Fruit fly (Drosophila melanogaster) whole organism, embryonic: ENCODE measurements around the gene CG6766.

Source experiments
- Aef1 ChIP-seq: fragments of 200-800 bp; sonication (Bioruptor generic); IDR thresholded peaks from 3 replicates; pipeline ENCODE4 v1.3.6; 2022; ENCODE audit warnings: missing biosample characterization, missing genetic modification characterization
- Atf3 ChIP-seq: fragments of 200-800 bp; sonication (Bioruptor generic); optimal IDR thresholded peaks from 3 replicates; lab custom pipeline; 2016; ENCODE audit warnings: missing biosample characterization, missing genetic modification characterization
- Awh ChIP-seq: fragments of 200-800 bp; sonication (Bioruptor generic); IDR thresholded peaks from 2 replicates; pipeline ENCODE4, ENCODE4 v1.3.6; 2022; ENCODE audit warnings: missing biosample characterization, missing genetic modification characterization
- Bgb ChIP-seq: fragments of 200-800 bp; sonication (Bioruptor generic); IDR thresholded peaks from 2 replicates; pipeline ENCODE4 v1.3.6; 2022; ENCODE audit warnings: missing biosample characterization, missing genetic modification characterization; ENCODE audit not compliant: partially characterized antibody
- CG11456 ChIP-seq: fragments of 200-800 bp; sonication (Bioruptor generic); IDR thresholded peaks from 3 replicates; pipeline ENCODE4 v1.3.6; 2022; ENCODE audit warnings: missing biosample characterization, missing genetic modification characterization
- CG12299 ChIP-seq: fragments of 200-800 bp; sonication (Bioruptor generic); optimal IDR thresholded peaks from 2 replicates; lab custom pipeline; 2018; ENCODE audit warnings: missing biosample characterization, mild to moderate bottlenecking, missing genetic modification characterization
- CG14710 ChIP-seq: fragments of 200-800 bp; sonication (Bioruptor generic); optimal IDR thresholded peaks from 3 replicates; lab custom pipeline; 2019; ENCODE audit warnings: missing biosample characterization, mild to moderate bottlenecking, missing genetic modification characterization, moderate library complexity
- CG17328 ChIP-seq: fragments of 200-800 bp; sonication (Bioruptor generic); IDR thresholded peaks from 2 replicates; pipeline ENCODE4 v1.3.6; 2022; ENCODE audit warnings: missing biosample characterization, missing genetic modification characterization
- CG18011 ChIP-seq: fragments of 200-800 bp; sonication (Bioruptor generic); optimal IDR thresholded peaks from 2 replicates; lab custom pipeline; 2017; ENCODE audit warnings: missing biosample characterization, missing genetic modification characterization, mild to moderate bottlenecking, moderate library complexity, missing genotype
- CG18476 ChIP-seq: fragments of 200-800 bp; sonication (Bioruptor generic); optimal IDR thresholded peaks from 2 replicates; lab custom pipeline; 2016; ENCODE audit warnings: missing biosample characterization, mild to moderate bottlenecking, missing genetic modification characterization
- CG2116 ChIP-seq: fragments of 200-800 bp; sonication (Bioruptor generic); optimal IDR thresholded peaks from 3 replicates; lab custom pipeline; 2018; ENCODE audit warnings: missing biosample characterization, mild to moderate bottlenecking, missing genetic modification characterization
- CG31224 ChIP-seq: fragments of 200-800 bp; sonication (Bioruptor generic); IDR thresholded peaks from 2 replicates; pipeline ENCODE4 v1.3.6; 2022; ENCODE audit warnings: missing biosample characterization, missing genetic modification characterization
- CG34224 ChIP-seq: fragments of 200-800 bp; sonication (Bioruptor generic); IDR thresholded peaks from 3 replicates; pipeline ENCODE4 v1.3.6; 2022; ENCODE audit warnings: missing biosample characterization, missing genetic modification characterization; ENCODE audit not compliant: partially characterized antibody
- CG3995 ChIP-seq: fragments of 200-800 bp; sonication (Bioruptor generic); optimal IDR thresholded peaks from 3 replicates; lab custom pipeline; 2016; ENCODE audit warnings: missing biosample characterization, missing genetic modification characterization
- CG5245 ChIP-seq: fragments of 200-800 bp; sonication (Bioruptor generic); optimal IDR thresholded peaks from 3 replicates; lab custom pipeline; 2016; ENCODE audit warnings: missing biosample characterization, missing genetic modification characterization
- CG5953 ChIP-seq: fragments of 200-800 bp; sonication (Bioruptor generic); IDR thresholded peaks from 2 replicates; pipeline ENCODE4 v1.3.6; 2022; ENCODE audit warnings: missing biosample characterization, missing genetic modification characterization
- CG6272 ChIP-seq: fragments of 200-800 bp; sonication (Bioruptor generic); IDR thresholded peaks from 2 replicates; pipeline ENCODE4 v1.3.6; 2022; ENCODE audit warnings: missing biosample characterization, missing genetic modification characterization
- CG8765 ChIP-seq: fragments of 200-800 bp; sonication (Bioruptor generic); IDR thresholded peaks from 2 replicates; pipeline ENCODE4 v1.3.6; 2022; ENCODE audit warnings: missing biosample characterization, missing genetic modification characterization
- D19A ChIP-seq: fragments of 200-800 bp; optimal IDR thresholded peaks from 3 replicates; lab custom pipeline; 2019; ENCODE audit warnings: missing biosample characterization, mild to moderate bottlenecking, missing genetic modification characterization, moderate library complexity
- Dad ChIP-seq: fragments of 200-800 bp; sonication (Bioruptor generic); optimal IDR thresholded peaks from 3 replicates; lab custom pipeline; 2016; ENCODE audit warnings: missing biosample characterization, missing genetic modification characterization
- Elba2 ChIP-seq: fragments of 200-800 bp; sonication (Bioruptor generic); optimal IDR thresholded peaks from 3 replicates; lab custom pipeline; 2016; ENCODE audit warnings: missing biosample characterization, missing genetic modification characterization
- Fer1 ChIP-seq: fragments of 200-800 bp; sonication (Bioruptor generic); optimal IDR thresholded peaks from 2 replicates; lab custom pipeline; 2017; ENCODE audit warnings: missing biosample characterization, mild to moderate bottlenecking, missing genetic modification characterization
- HHEX ChIP-seq: fragments of 200-800 bp; sonication (Bioruptor generic); optimal IDR thresholded peaks from 3 replicates; lab custom pipeline; 2017; ENCODE audit warnings: missing biosample characterization, mild to moderate bottlenecking, missing genetic modification characterization, missing genetic modification reagents
- Lhr ChIP-seq: fragments of 200-800 bp; sonication (Bioruptor generic); optimal IDR thresholded peaks from 3 replicates; lab custom pipeline; 2017; ENCODE audit warnings: mild to moderate bottlenecking, missing biosample characterization, missing genetic modification reagents, missing genetic modification characterization
- Meics ChIP-seq: fragments of 200-800 bp; sonication (Bioruptor generic); optimal IDR thresholded peaks from 2 replicates; lab custom pipeline; 2017; ENCODE audit warnings: missing biosample characterization, mild to moderate bottlenecking, missing genetic modification characterization
- Myb ChIP-seq: fragments of 200-800 bp; sonication (Bioruptor generic); optimal IDR thresholded peaks from 2 replicates; lab custom pipeline; 2016; ENCODE audit warnings: missing biosample characterization, missing genetic modification characterization
- Poxn ChIP-seq: fragments of 200-800 bp; sonication (Bioruptor generic); IDR thresholded peaks from 2 replicates; pipeline ENCODE4 v1.3.6; 2022; ENCODE audit warnings: missing biosample characterization, missing genetic modification characterization
- Scr ChIP-seq: fragments of 200-800 bp; sonication (Bioruptor generic); IDR thresholded peaks from 2 replicates; pipeline ENCODE4 v1.3.6; 2022; ENCODE audit warnings: missing biosample characterization, missing genetic modification characterization; ENCODE audit not compliant: partially characterized antibody
- ap ChIP-seq: fragments of 200-800 bp; sonication (Bioruptor generic); IDR thresholded peaks from 2 replicates; pipeline ENCODE4 v1.3.6; 2022; ENCODE audit warnings: missing biosample characterization, missing genetic modification characterization
- ato ChIP-seq: fragments of 200-800 bp; sonication (Bioruptor generic); IDR thresholded peaks from 2 replicates; pipeline ENCODE4 v1.3.6; 2022; ENCODE audit warnings: missing biosample characterization, missing genetic modification characterization; ENCODE audit not compliant: partially characterized antibody
- cg ChIP-seq: fragments of 200-800 bp; sonication (Bioruptor generic); optimal IDR thresholded peaks from 3 replicates; lab custom pipeline; 2019; ENCODE audit warnings: missing biosample characterization, mild to moderate bottlenecking, missing genetic modification characterization, moderate library complexity
- chinmo ChIP-seq: fragments of 200-800 bp; sonication (Bioruptor generic); IDR thresholded peaks from 4 replicates; pipeline ENCODE4 v1.3.6; 2022; ENCODE audit warnings: missing biosample characterization, missing genetic modification characterization; ENCODE audit not compliant: partially characterized antibody
- ci ChIP-seq: fragments of 200-800 bp; sonication (Bioruptor generic); IDR thresholded peaks from 3 replicates; pipeline ENCODE4 v1.3.6; 2022; ENCODE audit warnings: missing biosample characterization, missing genetic modification characterization
- emc ChIP-seq: fragments of 200-800 bp; sonication (Bioruptor generic); optimal IDR thresholded peaks from 2 replicates; lab custom pipeline; 2016; ENCODE audit warnings: missing biosample characterization, missing genetic modification characterization
- ewg ChIP-seq: fragments of 200-800 bp; sonication (Bioruptor generic); optimal IDR thresholded peaks from 3 replicates; lab custom pipeline; 2017; ENCODE audit warnings: mild to moderate bottlenecking, missing biosample characterization, missing genetic modification reagents, missing genetic modification characterization
- fru ChIP-seq: fragments of >200 bp; optimal IDR thresholded peaks from 2 replicates; lab custom pipeline; 2017
- gsb ChIP-seq: fragments of 200-800 bp; sonication (Bioruptor generic); IDR thresholded peaks from 2 replicates; pipeline ENCODE4 v1.3.6; 2022; ENCODE audit warnings: missing biosample characterization, missing genetic modification characterization
- inv ChIP-seq: fragments of 200-800 bp; sonication (Bioruptor generic); IDR thresholded peaks from 2 replicates; pipeline ENCODE4 v1.3.6; 2022; ENCODE audit warnings: missing biosample characterization, missing genetic modification characterization; ENCODE audit not compliant: partially characterized antibody
- jumu ChIP-seq: fragments of 200-800 bp; sonication (Bioruptor generic); optimal IDR thresholded peaks from 3 replicates; lab custom pipeline; 2016; ENCODE audit warnings: missing biosample characterization, missing genetic modification characterization
- knrl ChIP-seq: fragments of 200-800 bp; sonication (Bioruptor generic); IDR thresholded peaks from 3 replicates; pipeline ENCODE4 v1.3.6; 2022; ENCODE audit warnings: missing biosample characterization, missing genetic modification characterization; ENCODE audit not compliant: partially characterized antibody
- nmo ChIP-seq: fragments of 200-800 bp; sonication (Bioruptor generic); optimal IDR thresholded peaks from 2 replicates; lab custom pipeline; 2018; ENCODE audit warnings: missing biosample characterization, mild to moderate bottlenecking, missing genetic modification characterization, moderate library complexity
- pb ChIP-seq: fragments of 200-800 bp; sonication (Bioruptor generic); optimal IDR thresholded peaks from 3 replicates; lab custom pipeline; 2016; ENCODE audit warnings: missing biosample characterization, missing genetic modification characterization
- ranshi ChIP-seq: fragments of 200-800 bp; sonication (Bioruptor generic); IDR thresholded peaks from 2 replicates; pipeline ENCODE4 v1.3.6; 2022; ENCODE audit warnings: missing biosample characterization, missing genetic modification characterization
- ro ChIP-seq: fragments of 200-800 bp; sonication (Bioruptor generic); IDR thresholded peaks from 2 replicates; pipeline ENCODE4 v1.3.6; 2022; ENCODE audit warnings: missing biosample characterization, missing genetic modification characterization
- row ChIP-seq: fragments of 200-800 bp; sonication (Bioruptor generic); IDR thresholded peaks from 3 replicates; pipeline ENCODE4 v1.3.6; 2022; ENCODE audit warnings: missing biosample characterization, missing genetic modification characterization
- run ChIP-seq: fragments of 200-800 bp; sonication (Bioruptor generic); optimal IDR thresholded peaks from 3 replicates; lab custom pipeline; 2018; ENCODE audit warnings: missing biosample characterization, mild to moderate bottlenecking, missing genetic modification characterization
- sens-2 ChIP-seq: fragments of 200-800 bp; sonication (Bioruptor generic); IDR thresholded peaks from 2 replicates; pipeline ENCODE4 v1.3.6; 2022; ENCODE audit warnings: missing biosample characterization, missing genetic modification characterization
- stwl ChIP-seq: fragments of 200-800 bp; sonication (Bioruptor generic); optimal IDR thresholded peaks from 3 replicates; lab custom pipeline; 2018; ENCODE audit warnings: missing biosample characterization, mild to moderate bottlenecking, missing genetic modification characterization, moderate library complexity
- trem ChIP-seq: fragments of 200-800 bp; optimal IDR thresholded peaks from 3 replicates; lab custom pipeline; 2019; ENCODE audit warnings: missing biosample characterization, mild to moderate bottlenecking, missing genetic modification characterization, moderate library complexity
- unpg ChIP-seq: fragments of 200-800 bp; sonication (Bioruptor generic); optimal IDR thresholded peaks from 3 replicates; lab custom pipeline; 2018; ENCODE audit warnings: missing biosample characterization, mild to moderate bottlenecking, missing genetic modification characterization, moderate library complexity
- vnd ChIP-seq: fragments of 200-800 bp; sonication (Bioruptor generic); IDR thresholded peaks from 3 replicates; pipeline ENCODE4 v1.3.6; 2022; ENCODE audit warnings: missing biosample characterization, missing genetic modification characterization; ENCODE audit not compliant: partially characterized antibody

CG6766 gene

DNA sequence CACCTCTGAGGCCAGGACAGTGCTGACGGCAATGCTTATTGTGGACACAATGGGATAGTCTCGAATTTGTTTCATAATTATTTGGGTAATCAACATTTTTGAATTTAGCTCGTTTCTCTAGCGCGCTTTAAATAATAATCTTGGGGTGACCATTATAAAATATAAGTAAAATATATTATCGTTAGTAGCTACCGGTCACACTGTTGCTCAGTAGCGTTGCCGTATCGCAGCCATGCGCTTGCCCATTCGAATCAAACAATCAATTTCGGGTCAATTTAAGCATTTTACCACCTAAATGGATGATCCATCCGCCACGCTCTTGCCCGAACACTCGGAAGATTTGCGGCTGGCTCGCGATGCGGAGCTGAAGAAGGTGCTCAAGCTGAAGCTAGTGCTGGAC, 50.8 kb downstream of the CG6766 start, which contains the start of the genes zuc and dgt2 (continued):
- TF ChIP-seq CG11456 (GFP tag; lab: Robert Waterston, UW) (no peak), CG18011 (GFP tag; lab: Kevin White, UChicago) (no peak), Aef1 (GFP tag; lab: Robert Waterston, UW) (no peak), D19A (tag; lab: Kevin White, UChicago) (no peak), CG3995 (peak; percentile 10), vnd (0 out of 3 replicates have a peak, but pooled peaks have one; percentile 29), emc (GFP tag; lab: Kevin White, UChicago) (no peak), ro (no peak), ap (GFP tag; lab: Robert Waterston, UW) (no peak), CG5245 (GFP tag; lab: Kevin White, UChicago) (no peak), CG14710 (peak; percentile 14), pb (GFP tag; lab: Kevin White, UChicago) (no peak), CG5953 (no peak), nmo (GFP tag; lab: Kevin White, UChicago) (peak; percentile 6), CG31224 (GFP tag; lab: Robert Waterston, UW) (no peak), stwl (peak; percentile 86), CG18476 (GFP tag; lab: Kevin White, UChicago) (no peak), Scr (GFP tag; lab: Robert Waterston, UW) (peak; percentile 25), Myb (GFP tag; lab: Kevin White, UChicago) (peak; percentile 11), Awh (GFP tag; lab: Robert Waterston, UW) (no peak), Meics (GFP tag; lab: Kevin White, UChicago) (no peak), unpg (GFP tag; lab: Kevin White, UChicago) (no peak), Atf3 (GFP tag; lab: Kevin White, UChicago) (no peak), ci (GFP tag; lab: Robert Waterston, UW) (0 out of 3 replicates have a peak, but pooled peaks have one; percentile 51), CG8765 (GFP tag; lab: Robert Waterston, UW) (no peak), Fer1 (GFP tag; lab: Kevin White, UChicago) (no peak), CG2116 (peak; percentile 21), Elba2 (GFP tag; lab: Kevin White, UChicago) (no peak), Bgb (GFP tag; lab: Robert Waterston, UW) (no peak), HHEX (no peak), row (GFP tag; lab: Robert Waterston, UW) (peak; percentile 27; the same call in 1 of the 3 replicates), ewg (GFP tag; lab: Kevin White, UChicago) (peak; percentile 75), Dad (GFP tag; lab: Kevin White, UChicago) (no peak), ato (GFP tag; lab: Robert Waterston, UW) (0 out of 2 replicates have a peak, but pooled peaks have one; percentile 13), sens-2 (no peak), trem (peak; percentile 64), cg (GFP tag; lab: Kevin White, UChicago) (no peak), gsb (GFP tag; lab: Robert Waterston, UW) (no peak), fru (lab: Kevin White, UChicago) (no peak), run (tag; lab: Kevin White, UChicago) (no peak), CG17328 (GFP tag; lab: Robert Waterston, UW) (no peak), jumu (no peak), Lhr (GFP tag; lab: Kevin White, UChicago) (peak; percentile 48), Poxn (GFP tag; lab: Robert Waterston, UW) (no peak), ranshi (GFP tag; lab: Robert Waterston, UW) (peak; percentile 91), CG34224 (GFP tag; lab: Robert Waterston, UW) (peak; percentile 44; the same call in 1 of the 3 replicates), knrl (0 out of 3 replicates have a peak, but pooled peaks have one; percentile 9), CG12299 (tag; lab: Kevin White, UChicago) (no peak), chinmo (GFP tag; lab: Robert Waterston, UW) (no peak), CG6272 (no peak), inv (no peak)
